Worm (Caenorhabditis elegans) whole organism, mixed stage, embryonic: ENCODE data around the gene C06H5.14.
"Not testable (repeated sequence)": the region's sequence is repeated elsewhere in the genome, so short reads cannot be mapped to it uniquely, and the experiment has no call there.

Experiments used
- M03D4.4 ChIP-seq: sonication (generic microtip); optimal IDR thresholded peaks from 2 replicates; lab custom pipeline; 2017; ENCODE audit warnings: mild to moderate bottlenecking, missing genetic modification characterization, missing compliant biosample characterization
- bed-3 ChIP-seq: fragments of 200-800 bp; sonication (Bioruptor generic); optimal IDR thresholded peaks from 3 replicates; lab custom pipeline; 2018; ENCODE audit warnings: mild to moderate bottlenecking, missing genetic modification characterization, moderate library complexity, missing compliant biosample characterization
- ceh-39 ChIP-seq: fragments of 150-350 bp; optimal IDR thresholded peaks from 2 replicates; lab custom pipeline; 2014; ENCODE audit warnings: missing biosample characterization, missing genetic modification characterization
- ceh-43 ChIP-seq: fragments of 200-800 bp; sonication (Bioruptor generic); optimal IDR thresholded peaks from 2 replicates; lab custom pipeline; 2018; ENCODE audit warnings: mild to moderate bottlenecking, missing genetic modification characterization, moderate library complexity, missing compliant biosample characterization
- ces-1 ChIP-seq: fragments of 150-350 bp; optimal IDR thresholded peaks from 2 replicates; lab custom pipeline; 2014; ENCODE audit warnings: missing biosample characterization, missing genetic modification reagents, missing genetic modification characterization
- cnd-1 ChIP-seq: fragments of 200-800 bp; sonication (Bioruptor generic); optimal IDR thresholded peaks from 2 replicates; lab custom pipeline; 2018; ENCODE audit warnings: mild to moderate bottlenecking, missing genetic modification characterization, missing compliant biosample characterization
- drap-1 ChIP-seq: fragments of 200-800 bp; sonication (Bioruptor generic); optimal IDR thresholded peaks from 3 replicates; lab custom pipeline; 2018; ENCODE audit warnings: mild to moderate bottlenecking, missing genetic modification characterization, missing compliant biosample characterization
- elt-3 ChIP-seq: fragments of 150-350 bp; optimal IDR thresholded peaks from 2 replicates; lab custom pipeline; 2014; ENCODE audit warnings: missing biosample characterization, missing genetic modification characterization
- flh-1 ChIP-seq: fragments of 200-800 bp; sonication (Bioruptor generic); optimal IDR thresholded peaks from 2 replicates; lab custom pipeline; 2018; ENCODE audit warnings: mild to moderate bottlenecking, missing genetic modification characterization, moderate library complexity, missing compliant biosample characterization
- ham-2 ChIP-seq: fragments of 200-800 bp; sonication (Bioruptor generic); optimal IDR thresholded peaks from 2 replicates; lab custom pipeline; 2018; ENCODE audit warnings: mild to moderate bottlenecking, missing genetic modification characterization, missing compliant biosample characterization
- hlh-1 ChIP-seq: fragments of 150-350 bp; optimal IDR thresholded peaks from 2 replicates; lab custom pipeline; 2014; ENCODE audit warnings: missing biosample characterization, missing genetic modification reagents, missing genetic modification characterization
- lin-13 ChIP-seq: fragments of 150-350 bp; optimal IDR thresholded peaks from 2 replicates; lab custom pipeline; 2014; ENCODE audit warnings: missing biosample characterization, missing genetic modification characterization
- lin-32 ChIP-seq: fragments of 200-800 bp; sonication (Bioruptor generic); optimal IDR thresholded peaks from 2 replicates; lab custom pipeline; 2018; ENCODE audit warnings: mild to moderate bottlenecking, missing genetic modification characterization, missing compliant biosample characterization
- lsy-2 ChIP-seq: fragments of 150-350 bp; optimal IDR thresholded peaks from 2 replicates; lab custom pipeline; 2014; ENCODE audit warnings: missing biosample characterization, missing genetic modification characterization
- mls-2 ChIP-seq: sonication (generic microtip); optimal IDR thresholded peaks from 2 replicates; lab custom pipeline; 2016; ENCODE audit warnings: mild to moderate bottlenecking, missing genetic modification characterization, moderate library complexity, missing compliant biosample characterization
- nhr-237 ChIP-seq: fragments of 150-350 bp; optimal IDR thresholded peaks from 2 replicates; lab custom pipeline; 2014; ENCODE audit warnings: missing biosample characterization, missing genetic modification characterization
- nhr-28 ChIP-seq: fragments of 150-350 bp; optimal IDR thresholded peaks from 2 replicates; lab custom pipeline; 2014; ENCODE audit warnings: missing biosample characterization, missing genetic modification characterization
- nhr-76 ChIP-seq: sonication (generic microtip); optimal IDR thresholded peaks from 2 replicates; lab custom pipeline; 2017; ENCODE audit warnings: missing biosample characterization, missing genetic modification characterization
- pha-4 ChIP-seq: fragments of 150-350 bp; optimal IDR thresholded peaks from 2 replicates; lab custom pipeline; 2018; ENCODE audit warnings: missing biosample characterization, missing genetic modification reagents, missing genetic modification characterization
- sem-2 ChIP-seq: fragments of 200-800 bp; sonication (Bioruptor generic); optimal IDR thresholded peaks from 2 replicates; lab custom pipeline; 2018; ENCODE audit warnings: mild to moderate bottlenecking, missing genetic modification characterization, missing compliant biosample characterization
- sptf-1 ChIP-seq: sonication (generic microtip); optimal IDR thresholded peaks from 2 replicates; lab custom pipeline; 2017; ENCODE audit warnings: mild to moderate bottlenecking, missing genetic modification characterization, moderate library complexity, missing compliant biosample characterization
- tbx-8 ChIP-seq: fragments of 200-800 bp; sonication (Bioruptor generic); optimal IDR thresholded peaks from 2 replicates; lab custom pipeline; 2018; ENCODE audit warnings: mild to moderate bottlenecking, missing genetic modification characterization, moderate library complexity, missing compliant biosample characterization
- unc-120 ChIP-seq: sonication (generic microtip); optimal IDR thresholded peaks from 2 replicates; lab custom pipeline; 2017; ENCODE audit warnings: missing genetic modification characterization, missing compliant biosample characterization; ENCODE audit not compliant: poor library complexity, severe bottlenecking
- unc-39 ChIP-seq: fragments of 150-350 bp; optimal IDR thresholded peaks from 2 replicates; lab custom pipeline; 2014; ENCODE audit warnings: missing biosample characterization, missing genetic modification characterization
- zip-8 ChIP-seq: fragments of 150-350 bp; optimal IDR thresholded peaks from 2 replicates; lab custom pipeline; 2014; ENCODE audit warnings: missing biosample characterization, missing genetic modification characterization
- ztf-11 ChIP-seq: fragments of 150-350 bp; optimal IDR thresholded peaks from 2 replicates; lab custom pipeline; 2014; ENCODE audit warnings: missing biosample characterization, missing genetic modification characterization

The C06H5.14 gene

ce11 chrV:17870569-17870968 lies 33.4 kb upstream of the C06H5.14 start, which contains the start of gene csn-1:
TSS of gene csn-1 (minus strand) at chrV:17870651.
- TF ChIP-seq sptf-1 (tag; lab: Kevin White, UChicago) (no peak), bed-3 (GFP tag; lab: Kevin White, UChicago) (no peak), unc-39 (no peak), cnd-1 (tag; lab: Kevin White, UChicago) (no peak), ham-2 (GFP tag; lab: Kevin White, UChicago) (no peak), lin-13 (tag; lab: Kevin White, UChicago) (no peak), ztf-11 (tag; lab: Kevin White, UChicago) (no peak), elt-3 (no peak), nhr-76 (tag; lab: Kevin White, UChicago) (no peak), nhr-28 (tag; lab: Kevin White, UChicago) (no peak), mls-2 (tag; lab: Kevin White, UChicago) (no peak), ces-1 (GFP tag; lab: Kevin White, UChicago) (no peak), tbx-8 (no peak), M03D4.4 (no peak)

DNA sequence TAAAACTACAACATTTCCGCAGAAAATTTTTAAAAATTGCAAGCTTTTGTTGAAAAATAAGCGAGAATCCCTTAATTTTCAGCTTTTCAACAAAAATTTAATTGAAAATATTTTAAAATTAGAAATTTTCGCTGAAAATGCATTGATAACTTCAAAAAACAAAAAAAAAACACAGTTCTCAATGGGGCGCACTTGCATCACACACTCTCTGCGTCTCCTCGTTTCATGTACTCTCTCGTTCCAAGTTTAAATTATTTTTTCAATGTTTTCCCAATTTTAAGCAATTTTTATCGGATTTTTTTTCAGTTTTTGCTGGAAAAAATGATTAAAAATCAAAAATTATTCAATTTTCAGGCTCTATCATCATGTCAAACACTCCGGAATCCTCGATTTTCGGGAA lies 32.9 kb upstream of the C06H5.14 start, which contains the start of gene phf-14:
TSS of gene phf-14 (plus strand) at position 345 of the 400 bp plus-strand sequence.
- no peak for TF ChIP-seq nhr-237 (tag; lab: Kevin White, UChicago)
- peak; percentile 5 for TF ChIP-seq pha-4 (tag; lab: Kevin White, UChicago)
- TF ChIP-seq unc-39 = no peak
- TF ChIP-seq unc-120 (tag; lab: Kevin White, UChicago) = no peak
- no peak for TF ChIP-seq M03D4.4
- TF ChIP-seq sptf-1 (tag; lab: Kevin White, UChicago) = no peak
- no peak for TF ChIP-seq mls-2 (tag; lab: Kevin White, UChicago)

- TF ChIP-seq lin-32 (GFP tag; lab: Kevin White, UChicago) = no peak
- TF ChIP-seq pha-4 (tag; lab: Kevin White, UChicago) = no peak
- no peak for TF ChIP-seq elt-3
- TF ChIP-seq lsy-2 (tag; lab: Kevin White, UChicago) = no peak
- no peak for TF ChIP-seq sem-2 (GFP tag; lab: Kevin White, UChicago)
Observed at ce11 chrV:17888939-17889338, 15.0 kb upstream of the C06H5.14 start, which contains the start of gene C06H5.6. TSS of gene C06H5.6 (minus strand) at chrV:17888984.

ce11 chrV:17891317-17891716 lies 12.6 kb upstream of the C06H5.14 start:
- TF ChIP-seq pha-4 (tag; lab: Kevin White, UChicago) (no peak), ceh-43 (GFP tag; lab: Kevin White, UChicago) (no peak), lin-32 (GFP tag; lab: Kevin White, UChicago) (no peak), unc-39 (no peak), hlh-1 (tag; lab: Kevin White, UChicago) (no peak), bed-3 (GFP tag; lab: Kevin White, UChicago) (no peak), flh-1 (GFP tag; lab: Kevin White, UChicago) (no peak), ztf-11 (tag; lab: Kevin White, UChicago) (no peak), nhr-237 (tag; lab: Kevin White, UChicago) (no peak), drap-1 (GFP tag; lab: Kevin White, UChicago) (no peak), ceh-39 (tag; lab: Kevin White, UChicago) (no peak)
- TF ChIP-seq, all 35 proteins: peak for 0

- TF ChIP-seq bed-3 (GFP tag; lab: Kevin White, UChicago); lin-13 (tag; lab: Kevin White, UChicago); zip-8 (tag; lab: Kevin White, UChicago): not testable (repeated sequence)
- TF ChIP-seq, all 35 proteins: peak for 0; not testable (repeated sequence) for 35
Observed at ce11 chrV:17893959-17894358, 10.0 kb upstream of the C06H5.14 start, which contains the start of gene C06H5.11. TSS of gene C06H5.11 (minus strand) at chrV:17894059.

DNA sequence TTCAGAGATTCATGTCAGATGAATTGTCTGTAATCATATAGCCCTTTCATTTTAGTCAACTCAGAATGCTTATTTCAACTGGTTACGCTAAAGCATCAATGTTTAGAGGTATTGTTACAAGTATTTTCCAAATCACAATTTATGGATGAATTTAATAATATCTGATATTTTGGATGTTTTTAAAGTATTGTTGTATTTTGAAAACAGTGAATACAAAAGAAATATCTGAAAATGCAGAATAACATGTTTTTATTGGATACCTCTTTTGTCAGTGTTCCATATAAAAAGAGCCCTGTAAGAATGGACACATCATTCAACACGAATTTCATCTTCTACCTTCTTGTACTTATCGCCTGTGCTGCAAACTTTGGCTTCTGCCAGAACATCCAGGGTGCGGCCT lies 9.4 kb upstream of the C06H5.14 start, which contains the start of gene C06H5.12:
TSS of gene C06H5.12 (plus strand) at position 301 of the 400 bp plus-strand sequence.
- not testable (repeated sequence) for TF ChIP-seq lin-32 (GFP tag; lab: Kevin White, UChicago); ham-2 (GFP tag; lab: Kevin White, UChicago); hlh-1 (tag; lab: Kevin White, UChicago)
- TF ChIP-seq, all 35 proteins: peak for 0; not testable (repeated sequence) for 35
